Worm (Caenorhabditis elegans): ENCODE results near the gene dnj-24.

Gene dnj-24

ce11 chrIII:5448177-5448576, 24.3 kb upstream of the dnj-24 start, which contains the start of gene skpt-1 (continued):
- TF ChIP-seq pax-1 (tag; optimal IDR thresholded peaks at IDR 0.05): no peak
- TF ChIP-seq elt-2 (tag; optimal IDR thresholded peaks at IDR 0.05): peak; percentile 4
- TF ChIP-seq ceh-9 (tag; optimal IDR thresholded peaks at IDR 0.05): no peak
- TF ChIP-seq F13H6.1 (tag; optimal IDR thresholded peaks at IDR 0.05): no peak
- no peak for TF ChIP-seq unc-3 (GFP tag; conservative IDR thresholded peaks at IDR 0.05)
- no peak for TF ChIP-seq unc-3 (tag; optimal IDR thresholded peaks at IDR 0.05)
- TF ChIP-seq unc-42 (tag; optimal IDR thresholded peaks at IDR 0.05): peak; percentile 2
- TF ChIP-seq ceh-6 (GFP tag; optimal IDR thresholded peaks at IDR 0.05): no peak
- TF ChIP-seq ceh-22 (tag; optimal IDR thresholded peaks at IDR 0.05): no peak

ce11 chrIII:5442711-5443253, 18.9 kb upstream of the dnj-24 start, which contains the start of the genes T24G10.2 and disl-2:
TSS of gene T24G10.2 (minus strand) at chrIII:5442761.
TSS of gene disl-2 (plus strand) at chrIII:5443167.
- TF ChIP-seq ceh-18 (tag; optimal IDR thresholded peaks at IDR 0.05) (peak; percentile 4), rnt-1 (tag; optimal IDR thresholded peaks at IDR 0.05) (no peak), ceh-31 (tag; optimal IDR thresholded peaks at IDR 0.05) (peak; percentile 30), nfya-1 (tag; optimal IDR thresholded peaks at IDR 0.05) (peak; percentile 62)

- TF ChIP-seq sox-4 (tag; optimal IDR thresholded peaks at IDR 0.05): no peak
- TF ChIP-seq T23F11.4 (GFP tag; optimal IDR thresholded peaks at IDR 0.05): no peak
- no peak for TF ChIP-seq elt-4 (tag; optimal IDR thresholded peaks at IDR 0.05)
- no peak for TF ChIP-seq ceh-45 (GFP tag; IDR thresholded peaks at IDR 0.05)
- no peak for TF ChIP-seq ceh-9 (tag; optimal IDR thresholded peaks at IDR 0.05)
- TF ChIP-seq K02D7.2 (tag; optimal IDR thresholded peaks at IDR 0.05): no peak
- TF ChIP-seq unc-42 (tag; optimal IDR thresholded peaks at IDR 0.05): no peak
- TF ChIP-seq C08G9.2 (tag; optimal IDR thresholded peaks at IDR 0.05): no peak
- TF ChIP-seq hlh-6 (tag; optimal IDR thresholded peaks at IDR 0.05): no peak
Observed at ce11 chrIII:5440540-5440939, 16.7 kb upstream of the dnj-24 start, which contains the start of gene W03A5.6. TSS of gene W03A5.6 (minus strand) at chrIII:5440640.

- TF ChIP-seq ceh-34 (tag; optimal IDR thresholded peaks at IDR 0.05) (peak; percentile 51), tbx-2 (tag; optimal IDR thresholded peaks at IDR 0.05) (no peak), unc-55 (GFP tag; optimal IDR thresholded peaks at IDR 0.05) (peak; percentile 26), elt-2 (tag; optimal IDR thresholded peaks at IDR 0.05) (peak; percentile 13), pag-3 (tag; optimal IDR thresholded peaks at IDR 0.05; ENCODE audit: borderline replicate concordance) (no peak)
Observed at ce11 chrIII:5438064-5438463, 14.2 kb upstream of the dnj-24 start.

ce11 chrIII:5436306-5436705, 12.4 kb upstream of the dnj-24 start:
- TF ChIP-seq tbx-2 (tag; optimal IDR thresholded peaks at IDR 0.05) (peak; percentile 11), ceh-45 (GFP tag; IDR thresholded peaks at IDR 0.05) (no peak), ceh-24 (tag; optimal IDR thresholded peaks at IDR 0.05) (no peak)

ce11 chrIII:5427096-5427495, 3.2 kb upstream of the dnj-24 start:
- no peak for TF ChIP-seq sdc-2 (tag; optimal IDR thresholded peaks at IDR 0.05)
- TF ChIP-seq C38D4.7 (GFP tag; optimal IDR thresholded peaks at IDR 0.05): no peak
- no peak for TF ChIP-seq ceh-6 (GFP tag; optimal IDR thresholded peaks at IDR 0.05)
- TF ChIP-seq pha-2 (tag; optimal IDR thresholded peaks at IDR 0.05): no peak
- no peak for TF ChIP-seq hlh-13 (GFP tag; optimal IDR thresholded peaks at IDR 0.05)
- no peak for TF ChIP-seq elt-2 (tag; optimal IDR thresholded peaks at IDR 0.05)
- TF ChIP-seq Y22D7AL.16 (tag; optimal IDR thresholded peaks at IDR 0.05): no peak
- TF ChIP-seq hlh-8 (tag; optimal IDR thresholded peaks at IDR 0.05): no peak
- TF ChIP-seq pros-1 (tag; optimal IDR thresholded peaks at IDR 0.05): no peak
- no peak for TF ChIP-seq F13H6.1 (tag; optimal IDR thresholded peaks at IDR 0.05)
- no peak for TF ChIP-seq tbx-2 (tag; optimal IDR thresholded peaks at IDR 0.05)
- no peak for TF ChIP-seq npax-4 (tag; optimal IDR thresholded peaks at IDR 0.05)
- TF ChIP-seq fax-1 (tag; optimal IDR thresholded peaks at IDR 0.05): no peak
- no peak for TF ChIP-seq K09A11.1 (tag; optimal IDR thresholded peaks at IDR 0.05; ENCODE audit: insufficient read depth)
- no peak for TF ChIP-seq zip-5 (tag; optimal IDR thresholded peaks at IDR 0.05)
